Worm (Caenorhabditis elegans): ENCODE data around the gene algn-2.

algn-2 gene

DNA sequence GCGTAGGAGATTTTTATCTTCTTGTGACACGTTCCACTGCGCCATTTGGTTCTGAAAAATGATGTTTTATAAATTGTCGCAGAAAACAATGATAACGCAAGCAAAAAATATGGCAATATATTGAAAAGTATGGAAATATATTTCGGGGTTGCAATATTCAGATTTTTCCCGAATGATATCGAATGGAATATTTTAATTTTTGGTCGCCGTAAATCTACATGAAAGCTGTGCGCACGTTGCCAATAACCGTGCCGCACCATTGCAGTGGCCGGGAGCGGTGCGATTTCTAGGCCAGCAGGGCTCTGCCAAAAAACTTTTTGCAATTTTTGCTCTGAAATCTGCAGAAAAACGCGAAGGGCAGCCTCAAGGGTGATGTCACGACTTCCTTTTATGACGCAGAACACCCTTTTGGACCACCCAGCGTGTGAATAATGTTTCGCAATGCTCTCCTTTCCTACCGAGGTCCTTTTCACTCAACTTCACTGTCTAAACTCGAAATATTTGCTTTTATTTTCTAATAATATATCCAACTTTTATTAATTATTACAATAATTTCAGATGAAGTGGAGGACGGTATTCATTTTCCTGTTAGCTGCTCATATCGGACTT, 16.8 kb upstream of the algn-2 start, which contains the start of the genes F09E5.11 and bmy-1 (continued):
- peak; percentile 95 for TF ChIP-seq lir-3 (tag; optimal IDR thresholded peaks at IDR 0.05; ENCODE audit: poor library complexity)
- no peak for TF ChIP-seq sptf-1 (tag; optimal IDR thresholded peaks at IDR 0.05)
- no peak for TF ChIP-seq efl-3 (GFP tag; optimal IDR thresholded peaks at IDR 0.05)
- peak; percentile 84 for TF ChIP-seq skn-1 (tag; optimal IDR thresholded peaks at IDR 0.05)
- TF ChIP-seq xbp-1 (tag; optimal IDR thresholded peaks at IDR 0.05) = peak; percentile 85
- TF ChIP-seq isw-1 (GFP tag; IDR thresholded peaks at IDR 0.05) = peak; percentile 87
- TF ChIP-seq unc-98 (GFP tag; IDR thresholded peaks at IDR 0.05) = peak; percentile 69; the same call in 1 of the 2 replicates
- TF ChIP-seq unc-86 (tag; optimal IDR thresholded peaks at IDR 0.05) = peak; percentile 85
- peak in 2 of 6 experiments; percentile 16 to 29 for TF ChIP-seq elt-3 (tag; optimal IDR thresholded peaks at IDR 0.05)
- TF ChIP-seq Y116A8C.19 (tag; optimal IDR thresholded peaks at IDR 0.05; ENCODE audit: borderline replicate concordance) = peak; percentile 29
- peak; percentile 84 for TF ChIP-seq pax-3 (tag; optimal IDR thresholded peaks at IDR 0.05)
- no peak for TF ChIP-seq unc-62 (GFP tag; optimal IDR thresholded peaks at IDR 0.05)
- peak; percentile 53 for TF ChIP-seq mab-9 (GFP tag; IDR thresholded peaks at IDR 0.05)
- TF ChIP-seq nhr-85 (tag) = peak; percentile 91
- TF ChIP-seq ces-1 (GFP tag; optimal IDR thresholded peaks at IDR 0.05) = no peak
- no peak for TF ChIP-seq alr-1 (tag; optimal IDR thresholded peaks at IDR 0.05; ENCODE audit: borderline replicate concordance)
- no peak for TF ChIP-seq ets-5 (GFP tag; IDR thresholded peaks at IDR 0.05)
- no peak for TF ChIP-seq mef-2 (tag; optimal IDR thresholded peaks at IDR 0.05)
- TF ChIP-seq tbx-2 (tag; optimal IDR thresholded peaks at IDR 0.05) = peak; percentile 91
- peak; percentile 18 for TF ChIP-seq vab-15 (tag; optimal IDR thresholded peaks at IDR 0.05)
- TF ChIP-seq lin-39 (tag; optimal IDR thresholded peaks at IDR 0.05) = peak; percentile 55
- TF ChIP-seq snu-23 (GFP tag; optimal IDR thresholded peaks at IDR 0.05) = peak; percentile 84
- peak; percentile 87 for TF ChIP-seq egl-13 (tag; optimal IDR thresholded peaks at IDR 0.05)
- peak in 1 of 2 experiments; percentile 26 for TF ChIP-seq mdl-1 (tag; optimal IDR thresholded peaks at IDR 0.05)
- TF ChIP-seq jun-1 (tag; optimal IDR thresholded peaks at IDR 0.05) = peak; percentile 69
- TF ChIP-seq unc-130 (tag; optimal IDR thresholded peaks at IDR 0.05) = peak; percentile 64
- TF ChIP-seq nhr-71 (tag; optimal IDR thresholded peaks at IDR 0.05) = peak; percentile 94
- no peak for TF ChIP-seq C34B4.2 (tag; optimal IDR thresholded peaks at IDR 0.05)
- TF ChIP-seq sox-4 (tag; optimal IDR thresholded peaks at IDR 0.05) = peak; percentile 66
- peak; percentile 87 for TF ChIP-seq fkh-4 (tag; optimal IDR thresholded peaks at IDR 0.05; ENCODE audit: borderline replicate concordance)
- no peak for TF ChIP-seq egl-27 (tag; optimal IDR thresholded peaks at IDR 0.05)
- peak; percentile 79 for TF ChIP-seq elt-2 (tag; optimal IDR thresholded peaks at IDR 0.05)

DNA sequence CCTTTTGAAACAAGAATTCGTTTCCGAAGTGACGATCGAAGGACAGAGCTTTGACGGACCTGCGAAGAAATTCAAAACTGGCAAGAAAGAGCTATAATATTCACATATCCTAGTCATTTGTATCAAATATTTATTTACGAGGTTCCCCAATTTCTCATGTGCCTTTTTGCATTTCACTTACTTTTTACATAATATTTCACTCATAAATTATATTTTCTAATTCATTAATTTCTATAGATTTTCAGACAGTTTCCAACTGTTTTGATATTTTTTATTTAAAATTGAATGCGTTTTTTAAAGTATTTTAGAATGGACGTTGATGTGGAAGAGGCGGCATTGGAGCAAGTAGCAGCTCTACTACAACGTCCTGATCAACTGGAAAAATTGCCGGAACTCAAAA, 15.8 kb upstream of the algn-2 start, which contains the start of gene sec-6:
sec-6 (plus strand) TSS at position 301 of the 400 bp plus-strand sequence.
- TF ChIP-seq ceh-82 (tag; optimal IDR thresholded peaks at IDR 0.05) = no peak
- TF ChIP-seq nhr-90 (tag; optimal IDR thresholded peaks at IDR 0.05; ENCODE audit: poor library complexity) = no peak
- TF ChIP-seq zag-1 (tag; optimal IDR thresholded peaks at IDR 0.05) = no peak
- TF ChIP-seq mdl-1 (tag; optimal IDR thresholded peaks at IDR 0.05) = no peak
- no peak for TF ChIP-seq irx-1 (tag; optimal IDR thresholded peaks at IDR 0.05)
- no peak for TF ChIP-seq dpl-1 (GFP tag; optimal IDR thresholded peaks at IDR 0.05)
- no peak for TF ChIP-seq ceh-90 (tag; optimal IDR thresholded peaks at IDR 0.05)

DNA sequence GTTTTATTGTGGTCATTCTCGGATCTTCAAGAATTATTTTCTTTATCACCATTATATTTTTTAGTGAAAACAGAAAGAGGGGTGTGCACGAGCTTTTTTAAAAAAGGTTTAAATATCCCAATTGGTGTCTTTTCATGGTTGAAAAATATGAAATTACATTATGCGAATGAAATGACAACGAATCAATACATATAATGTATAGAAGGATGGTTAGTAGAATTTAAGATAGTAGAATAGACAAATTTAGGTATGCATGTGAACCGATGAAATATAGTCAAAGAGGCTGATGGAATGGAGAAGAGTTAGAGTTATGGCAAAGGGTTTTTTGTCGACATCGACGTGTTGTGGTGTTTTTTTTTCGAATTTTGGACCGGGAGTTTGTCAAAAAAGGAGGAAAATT, 10.6 kb upstream of the algn-2 start:
- no peak for TF ChIP-seq fkh-8 (tag; optimal IDR thresholded peaks at IDR 0.05)
- TF ChIP-seq lin-39 (tag; optimal IDR thresholded peaks at IDR 0.05) = no peak
- no peak for TF ChIP-seq lin-15B (tag; optimal IDR thresholded peaks at IDR 0.05)
- no peak for TF ChIP-seq hlh-17 (GFP tag; optimal IDR thresholded peaks at IDR 0.05; ENCODE audit: borderline replicate concordance)
- no peak for TF ChIP-seq isw-1 (GFP tag; IDR thresholded peaks at IDR 0.05)
- no peak for TF ChIP-seq vab-15 (tag; optimal IDR thresholded peaks at IDR 0.05)
- no peak for TF ChIP-seq C04F5.9 (tag; optimal IDR thresholded peaks at IDR 0.05)
- no peak for TF ChIP-seq zag-1 (tag; optimal IDR thresholded peaks at IDR 0.05)
- TF ChIP-seq ztf-11 (tag; optimal IDR thresholded peaks at IDR 0.05) = no peak
